Fruit fly (Drosophila melanogaster) Kc167 (cell line): ENCODE data around the gene CG5160.

ENCODE experiments used
- Myc ChIP-seq: fragments of >200 bp; optimal IDR thresholded peaks from 2 replicates; lab custom pipeline; 2017; ENCODE audit warnings: missing external identifiers
- Sin3A ChIP-seq: fragments of >200 bp; optimal IDR thresholded peaks from 2 replicates; lab custom pipeline; 2018; ENCODE audit warnings: missing external identifiers
- h ChIP-seq: fragments of >200 bp; optimal IDR thresholded peaks from 3 replicates; lab custom pipeline; 2018; ENCODE audit warnings: missing external identifiers
- insv ChIP-seq: fragments of >200 bp; optimal IDR thresholded peaks from 3 replicates; lab custom pipeline; 2018; ENCODE audit warnings: missing external identifiers
- psq ChIP-seq: fragments of >200 bp; optimal IDR thresholded peaks from 2 replicates; lab custom pipeline; 2017; ENCODE audit warnings: missing external identifiers
- ttk ChIP-seq: sonication (Bioruptor generic); optimal IDR thresholded peaks from 2 replicates; lab custom pipeline; 2017; ENCODE audit warnings: missing external identifiers

Gene CG5160

dm6 chr2L:7431861-7432601 lies 33.5 kb upstream of the CG5160 start:
- no peak for TF ChIP-seq ttk (lab: Kevin White, UChicago)
- no peak for TF ChIP-seq h (lab: Kevin White, UChicago)
- TF ChIP-seq psq (lab: Kevin White, UChicago) = no peak
- no peak for TF ChIP-seq insv
- TF ChIP-seq Sin3A (lab: Kevin White, UChicago) = no peak
- TF ChIP-seq Myc = no peak

dm6 chr2L:7430313-7430712 lies 31.8 kb upstream of the CG5160 start:
- TF ChIP-seq insv (no peak), h (lab: Kevin White, UChicago) (no peak), Myc (no peak), ttk (lab: Kevin White, UChicago) (no peak), psq (lab: Kevin White, UChicago) (no peak)

dm6 chr2L:7427786-7428137 lies 29.2 kb upstream of the CG5160 start:
- TF ChIP-seq ttk (lab: Kevin White, UChicago) (no peak), h (lab: Kevin White, UChicago) (no peak), Sin3A (lab: Kevin White, UChicago) (no peak), psq (lab: Kevin White, UChicago) (no peak), Myc (no peak), insv (no peak)

- TF ChIP-seq h (lab: Kevin White, UChicago) (no peak), ttk (lab: Kevin White, UChicago) (no peak), Sin3A (lab: Kevin White, UChicago) (no peak), insv (no peak), psq (lab: Kevin White, UChicago) (no peak), Myc (no peak)
Measured at dm6 chr2L:7427067-7427785, 28.7 kb upstream of the CG5160 start.

- TF ChIP-seq Sin3A (lab: Kevin White, UChicago) = no peak
- no peak for TF ChIP-seq psq (lab: Kevin White, UChicago)
- TF ChIP-seq insv = no peak
- TF ChIP-seq h (lab: Kevin White, UChicago) = no peak
- TF ChIP-seq Myc = no peak
- no peak for TF ChIP-seq ttk (lab: Kevin White, UChicago)
Measured at dm6 chr2L:7426326-7427066, 27.9 kb upstream of the CG5160 start, which contains the start of gene muc. Gene muc, plus strand, starts transcription at chr2L:7426866.

- TF ChIP-seq h (lab: Kevin White, UChicago) (no peak), insv (no peak), ttk (lab: Kevin White, UChicago) (no peak), Sin3A (lab: Kevin White, UChicago) (no peak), Myc (no peak), psq (lab: Kevin White, UChicago) (no peak)
Measured at dm6 chr2L:7425690-7426056, 27.1 kb upstream of the CG5160 start.

- TF ChIP-seq insv (no peak), psq (lab: Kevin White, UChicago) (no peak), Myc (no peak), Sin3A (lab: Kevin White, UChicago) (no peak), ttk (lab: Kevin White, UChicago) (no peak), h (lab: Kevin White, UChicago) (no peak)
Measured at dm6 chr2L:7424907-7425689, 26.5 kb upstream of the CG5160 start.

dm6 chr2L:7424282-7424905 lies 25.8 kb upstream of the CG5160 start:
- TF ChIP-seq Myc = no peak
- TF ChIP-seq Sin3A (lab: Kevin White, UChicago) = no peak
- TF ChIP-seq h (lab: Kevin White, UChicago) = no peak
- TF ChIP-seq psq (lab: Kevin White, UChicago) = no peak
- TF ChIP-seq ttk (lab: Kevin White, UChicago) = no peak
- no peak for TF ChIP-seq insv

- TF ChIP-seq psq (lab: Kevin White, UChicago) = no peak
- no peak for TF ChIP-seq Myc
- TF ChIP-seq ttk (lab: Kevin White, UChicago) = no peak
- no peak for TF ChIP-seq Sin3A (lab: Kevin White, UChicago)
- no peak for TF ChIP-seq insv
- TF ChIP-seq h (lab: Kevin White, UChicago) = no peak
Measured at dm6 chr2L:7423333-7423895, 24.9 kb upstream of the CG5160 start.

- TF ChIP-seq Sin3A (lab: Kevin White, UChicago) (no peak), psq (lab: Kevin White, UChicago) (no peak), h (lab: Kevin White, UChicago) (no peak), insv (no peak), Myc (no peak), ttk (lab: Kevin White, UChicago) (no peak)
Measured at dm6 chr2L:7422429-7423283, 24.1 kb upstream of the CG5160 start.
